Worm (Caenorhabditis elegans): ENCODE data around the gene T25C12.3.

The T25C12.3 gene

ce11 chrX:11533543-11534003, 33.8 kb upstream of the T25C12.3 start, which contains the start of gene C35C5.8:
Gene C35C5.8 (plus strand): TSS chrX:11533593.
- TF ChIP-seq nhr-90 (tag; optimal IDR thresholded peaks at IDR 0.05; ENCODE audit: poor library complexity): no peak
- TF ChIP-seq sptf-1 (tag; optimal IDR thresholded peaks at IDR 0.05): no peak
- no peak for TF ChIP-seq jun-1 (tag; optimal IDR thresholded peaks at IDR 0.05)
- no peak for TF ChIP-seq isw-1 (GFP tag; IDR thresholded peaks at IDR 0.05)
- no peak for TF ChIP-seq fos-1 (tag; optimal IDR thresholded peaks at IDR 0.05)
- no peak for TF ChIP-seq nhr-28 (tag; optimal IDR thresholded peaks at IDR 0.05)
- no peak for TF ChIP-seq unc-98 (GFP tag; IDR thresholded peaks at IDR 0.05)
- TF ChIP-seq hlh-17 (GFP tag; optimal IDR thresholded peaks at IDR 0.05; ENCODE audit: borderline replicate concordance): no peak
- no peak for TF ChIP-seq nhr-11 (tag; optimal IDR thresholded peaks at IDR 0.05)
- TF ChIP-seq fkh-4 (tag; optimal IDR thresholded peaks at IDR 0.05; ENCODE audit: borderline replicate concordance): no peak
- no peak for TF ChIP-seq ztf-4 (tag; optimal IDR thresholded peaks at IDR 0.05)
- no peak for TF ChIP-seq ceh-82 (tag; optimal IDR thresholded peaks at IDR 0.05)
- no peak for TF ChIP-seq unc-86 (tag; optimal IDR thresholded peaks at IDR 0.05)
- no peak for TF ChIP-seq sup-37 (GFP tag; optimal IDR thresholded peaks at IDR 0.05)
- no peak for TF ChIP-seq C34B4.2 (tag; optimal IDR thresholded peaks at IDR 0.05)
- no peak for TF ChIP-seq Y116A8C.19 (tag; optimal IDR thresholded peaks at IDR 0.05; ENCODE audit: borderline replicate concordance)
- TF ChIP-seq nhr-19 (GFP tag; conservative IDR thresholded peaks at IDR 0.05): peak; percentile 61
- TF ChIP-seq nhr-76 (tag; optimal IDR thresholded peaks at IDR 0.05): no peak
- peak; percentile 71 for TF ChIP-seq nhr-20 (tag; optimal IDR thresholded peaks at IDR 0.05)
- TF ChIP-seq blmp-1 (tag; optimal IDR thresholded peaks at IDR 0.05): peak; percentile 26
- no peak for TF ChIP-seq F16B12.6 (tag; optimal IDR thresholded peaks at IDR 0.05)
- no peak for TF ChIP-seq lsy-2 (tag; optimal IDR thresholded peaks at IDR 0.05)
- TF ChIP-seq mep-1 (tag; optimal IDR thresholded peaks at IDR 0.05): no peak
- TF ChIP-seq vab-15 (tag; optimal IDR thresholded peaks at IDR 0.05): no peak
- TF ChIP-seq C04F5.9 (tag; optimal IDR thresholded peaks at IDR 0.05): no peak
- no peak for TF ChIP-seq nhr-84 (tag; optimal IDR thresholded peaks at IDR 0.05)
- TF ChIP-seq grh-1 (GFP tag; IDR thresholded peaks at IDR 0.05): no peak
- no peak for TF ChIP-seq tlp-1 (tag; optimal IDR thresholded peaks at IDR 0.05)
- TF ChIP-seq lin-35 (GFP tag; optimal IDR thresholded peaks at IDR 0.05): no peak
- TF ChIP-seq unc-130 (tag; optimal IDR thresholded peaks at IDR 0.05): no peak
- no peak for TF ChIP-seq fkh-8 (tag; optimal IDR thresholded peaks at IDR 0.05)
- TF ChIP-seq lir-3 (tag; optimal IDR thresholded peaks at IDR 0.05; ENCODE audit: poor library complexity): no peak
- no peak for TF ChIP-seq mdl-1 (tag; optimal IDR thresholded peaks at IDR 0.05)
- TF ChIP-seq nhr-85 (tag): peak; percentile 82
- TF ChIP-seq dpl-1 (GFP tag; optimal IDR thresholded peaks at IDR 0.05): no peak
- TF ChIP-seq nhr-237 (tag; optimal IDR thresholded peaks at IDR 0.05): no peak
- no peak for TF ChIP-seq ztf-11 (tag; optimal IDR thresholded peaks at IDR 0.05)
- no peak for TF ChIP-seq sox-4 (tag; optimal IDR thresholded peaks at IDR 0.05)
- TF ChIP-seq unc-30 (tag; optimal IDR thresholded peaks at IDR 0.05): no peak
- no peak for TF ChIP-seq ces-1 (GFP tag; optimal IDR thresholded peaks at IDR 0.05)
- TF ChIP-seq ama-1 (optimal IDR thresholded peaks at IDR 0.05): no peak
- no peak for TF ChIP-seq zag-1 (tag; optimal IDR thresholded peaks at IDR 0.05)
- TF ChIP-seq egl-13 (tag; optimal IDR thresholded peaks at IDR 0.05): no peak
- TF ChIP-seq lin-39 (tag; optimal IDR thresholded peaks at IDR 0.05): no peak
- no peak for TF ChIP-seq unc-62 (GFP tag; optimal IDR thresholded peaks at IDR 0.05)
- peak in 1 of 6 experiments; percentile 32 for TF ChIP-seq elt-3 (tag; optimal IDR thresholded peaks at IDR 0.05)
- TF ChIP-seq snu-23 (GFP tag; optimal IDR thresholded peaks at IDR 0.05): peak; percentile 19
- no peak for TF ChIP-seq ceh-8 (GFP tag; optimal IDR thresholded peaks at IDR 0.05)
- no peak for TF ChIP-seq ceh-63 (GFP tag; optimal IDR thresholded peaks at IDR 0.05)
- no peak for TF ChIP-seq mab-9 (GFP tag; IDR thresholded peaks at IDR 0.05)
- TF ChIP-seq pqm-1 (tag; optimal IDR thresholded peaks at IDR 0.05): no peak
